Fruit fly (Drosophila melanogaster): Measurements from ENCODE around the gene stx.

Gene stx

DNA sequence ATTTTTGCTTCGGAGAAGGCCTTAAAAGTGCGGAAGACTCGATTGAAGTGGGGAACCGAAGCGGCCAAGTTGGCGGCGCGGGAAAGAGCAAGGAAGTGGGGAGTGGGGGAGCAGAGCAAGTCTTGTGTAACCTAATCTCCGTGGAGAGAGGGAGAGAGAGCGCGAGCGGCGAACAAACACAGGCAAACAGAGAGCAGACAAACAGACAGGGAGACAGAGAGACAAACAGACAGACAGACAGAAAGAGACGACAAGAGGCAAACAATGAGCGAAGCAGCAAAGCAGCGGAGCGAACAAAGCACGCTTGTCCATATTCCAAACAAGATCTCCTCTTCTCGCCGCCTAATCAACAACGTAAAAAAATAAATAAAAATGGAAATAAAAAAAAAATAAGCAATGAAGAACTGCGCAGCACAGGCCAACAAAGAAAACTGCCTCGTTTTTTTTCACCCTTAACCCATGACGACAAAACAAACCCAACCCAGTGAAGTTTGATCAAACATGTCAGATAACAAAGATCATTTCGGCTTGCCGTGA lies 5.8 kb downstream of the stx start (continued):
- TF ChIP-seq fru (optimal IDR thresholded peaks at IDR 0.05) (no peak), crol (GFP tag; IDR thresholded peaks at IDR 0.05) (peak; percentile 93), CG30403 (GFP tag; optimal IDR thresholded peaks at IDR 0.05) (no peak), psq (GFP tag; optimal IDR thresholded peaks at IDR 0.05) (peak; percentile 27), Dfd (GFP tag; optimal IDR thresholded peaks at IDR 0.05) (no peak), zfh2 (GFP tag; optimal IDR thresholded peaks at IDR 0.05) (no peak), CG9932 (GFP tag; IDR thresholded peaks at IDR 0.05) (0 out of 2 replicates have a peak, but pooled peaks have one; percentile 10), sd (tag; optimal IDR thresholded peaks at IDR 0.05) (no peak), CG17361 (GFP tag; IDR thresholded peaks at IDR 0.05) (no peak), CG6272 (GFP tag; IDR thresholded peaks at IDR 0.05) (no peak), Adf1 (GFP tag; IDR thresholded peaks at IDR 0.05) (peak; percentile 46), CG5180 (GFP tag; optimal IDR thresholded peaks at IDR 0.05) (peak; percentile 85), oc (tag; optimal IDR thresholded peaks at IDR 0.05) (peak; percentile 49), HLH4C (GFP tag; IDR thresholded peaks at IDR 0.05; ENCODE audit: partially characterized antibody) (no peak), ci (GFP tag; IDR thresholded peaks at IDR 0.05) (peak; percentile 50; the same call in 1 of the 3 replicates), CG3838 (GFP tag; optimal IDR thresholded peaks at IDR 0.05) (peak; percentile 73), btn (GFP tag; optimal IDR thresholded peaks at IDR 0.05) (no peak), Optix (GFP tag; IDR thresholded peaks at IDR 0.05) (no peak), onecut (GFP tag; IDR thresholded peaks at IDR 0.05) (peak; percentile 25; the same call in 1 of the 2 replicates), pb (GFP tag; optimal IDR thresholded peaks at IDR 0.05) (peak; percentile 1), ro (GFP tag; IDR thresholded peaks at IDR 0.05) (no peak), Vsx1 (GFP tag; optimal IDR thresholded peaks at IDR 0.05) (peak; percentile 18), CG17385 (GFP tag; optimal IDR thresholded peaks at IDR 0.05) (no peak), chinmo (GFP tag; IDR thresholded peaks at IDR 0.05; ENCODE audit: partially characterized antibody) (peak; percentile 79; the same call in 2 of the 4 replicates), CG6854 (GFP tag; optimal IDR thresholded peaks at IDR 0.05) (peak; percentile 30), NFAT (GFP tag; IDR thresholded peaks at IDR 0.05) (no peak), CG31388 (GFP tag; optimal IDR thresholded peaks at IDR 0.05) (no peak), CG8290 (GFP tag; optimal IDR thresholded peaks at IDR 0.05) (peak; percentile 17), CG8290 (tag; optimal IDR thresholded peaks at IDR 0.05) (peak in 1 of 2 experiments; percentile 30), Trl (optimal IDR thresholded peaks at IDR 0.05) (peak; percentile 94 to 95), Trl (GFP tag; optimal IDR thresholded peaks at IDR 0.05) (peak; percentile 55), wor (GFP tag; IDR thresholded peaks at IDR 0.05) (no peak), cg (GFP tag; optimal IDR thresholded peaks at IDR 0.05) (peak; percentile 29), yki (optimal IDR thresholded peaks at IDR 0.05) (peak; percentile 88), sr (GFP tag; IDR thresholded peaks at IDR 0.05) (0 out of 3 replicates have a peak, but pooled peaks have one; percentile 17), CG10321 (GFP tag; IDR thresholded peaks at IDR 0.05) (peak; percentile 37; the same call in 1 of the 2 replicates)

DNA sequence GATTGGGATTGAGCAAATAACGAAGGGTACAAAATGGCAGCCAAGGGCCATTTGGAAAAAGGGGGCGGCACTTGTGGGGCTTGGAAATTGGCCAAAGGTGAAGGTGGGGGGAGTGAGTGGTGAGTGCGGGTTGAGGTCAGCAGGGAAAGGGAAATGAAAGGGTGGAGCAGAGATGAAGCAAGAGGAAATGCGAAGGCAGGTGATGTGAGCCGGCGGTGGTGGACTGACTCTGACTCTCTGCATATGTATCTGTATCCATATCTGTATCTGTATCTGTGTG lies 6.7 kb downstream of the stx start:
- peak; percentile 62 for TF ChIP-seq CG13894 (tag; optimal IDR thresholded peaks at IDR 0.05)
- no peak for TF ChIP-seq MBD-R2 (GFP tag; IDR thresholded peaks at IDR 0.05)
- TF ChIP-seq so (GFP tag; IDR thresholded peaks at IDR 0.05): 0 out of 3 replicates have a peak, but pooled peaks have one; percentile 24
- TF ChIP-seq abd-A (tag; optimal IDR thresholded peaks at IDR 0.05): peak; percentile 90
- peak; percentile 94 for TF ChIP-seq crol (GFP tag; IDR thresholded peaks at IDR 0.05)
- TF ChIP-seq Med (GFP tag): peak; percentile 61
- TF ChIP-seq Chrac-16 (GFP tag; optimal IDR thresholded peaks at IDR 0.05): no peak
- TF ChIP-seq cg (GFP tag; optimal IDR thresholded peaks at IDR 0.05): peak; percentile 6

Data from whole organism, embryonic.